Worm (Caenorhabditis elegans) whole organism, L3 larva: ENCODE measurements around the gene D2062.4.
"Not testable (repeated sequence)": the region's sequence is repeated elsewhere in the genome, so short reads cannot be mapped to it uniquely, and the experiment has no call there.

ENCODE experiments used
- R02D3.7 ChIP-seq: fragments of 150-350 bp; optimal IDR thresholded peaks from 2 replicates; lab custom pipeline; 2014; ENCODE audit warnings: missing biosample characterization, missing genetic modification characterization
- aly-2 ChIP-seq: fragments of 150-350 bp; optimal IDR thresholded peaks from 2 replicates; lab custom pipeline; 2014; ENCODE audit warnings: missing biosample characterization, missing genetic modification characterization
- ceh-16 ChIP-seq: sonication (generic microtip); optimal IDR thresholded peaks from 2 replicates; lab custom pipeline; 2017; ENCODE audit warnings: missing biosample characterization, missing genetic modification characterization
- ceh-28 ChIP-seq: fragments of 150-350 bp; optimal IDR thresholded peaks from 2 replicates; lab custom pipeline; 2014; ENCODE audit warnings: missing biosample characterization, missing genetic modification reagents, missing genetic modification characterization
- ceh-9 ChIP-seq: sonication (generic microtip); optimal IDR thresholded peaks from 2 replicates; lab custom pipeline; 2018; ENCODE audit warnings: missing biosample characterization, missing genetic modification characterization
- egl-27 ChIP-seq: sonication (generic microtip); optimal IDR thresholded peaks from 4 replicates; lab custom pipeline; 2017; ENCODE audit warnings: missing biosample characterization, missing genetic modification reagents, missing genetic modification characterization
- egl-5 ChIP-seq: fragments of 150-350 bp; optimal IDR thresholded peaks from 2 replicates; lab custom pipeline; 2017; ENCODE audit warnings: missing biosample characterization, missing genetic modification reagents, missing genetic modification characterization, inconsistent platforms
- elt-1 ChIP-seq: fragments of 150-350 bp; optimal IDR thresholded peaks from 2 replicates; lab custom pipeline; 2014; ENCODE audit warnings: missing biosample characterization, missing genetic modification characterization
- elt-2 ChIP-seq: sonication (generic microtip); optimal IDR thresholded peaks from 2 replicates; lab custom pipeline; 2016; ENCODE audit warnings: missing genetic modification reagents, mild to moderate bottlenecking, missing genetic modification characterization, missing compliant biosample characterization
- eor-1 ChIP-seq, 2 experiments: fragments of 150-350 bp; optimal IDR thresholded peaks; 2 replicates each; lab custom pipeline; 2014 to 2018; ENCODE audit warnings: missing biosample characterization in 2 of 2, missing genetic modification characterization in 2 of 2
- fkh-10 ChIP-seq: sonication (generic microtip); optimal IDR thresholded peaks from 2 replicates; lab custom pipeline; 2017; ENCODE audit warnings: missing biosample characterization, missing genetic modification reagents, missing genetic modification characterization
- fos-1 ChIP-seq: fragments of 150-350 bp; optimal IDR thresholded peaks from 2 replicates; lab custom pipeline; 2014; ENCODE audit warnings: missing biosample characterization, missing genetic modification characterization
- hmg-11 ChIP-seq: sonication (generic microtip); optimal IDR thresholded peaks from 2 replicates; lab custom pipeline; 2016; ENCODE audit warnings: missing genetic modification characterization, missing compliant biosample characterization
- lin-15B ChIP-seq: fragments of 150-350 bp; optimal IDR thresholded peaks from 2 replicates; lab custom pipeline; 2014; ENCODE audit warnings: missing biosample characterization, missing genetic modification characterization
- lsy-12 ChIP-seq: sonication (generic microtip); optimal IDR thresholded peaks from 2 replicates; lab custom pipeline; 2016; ENCODE audit warnings: mild to moderate bottlenecking, missing genetic modification characterization, missing compliant biosample characterization
- mdl-1 ChIP-seq: fragments of 150-350 bp; optimal IDR thresholded peaks from 2 replicates; lab custom pipeline; 2014; ENCODE audit warnings: missing biosample characterization, missing genetic modification characterization
- mml-1 ChIP-seq: fragments of 150-350 bp; sonication (generic microtip); optimal IDR thresholded peaks from 3 replicates; lab custom pipeline; 2014; ENCODE audit warnings: missing biosample characterization, missing genetic modification characterization
- nfya-1 ChIP-seq: sonication (generic microtip); optimal IDR thresholded peaks from 2 replicates; lab custom pipeline; 2017; ENCODE audit warnings: missing genetic modification characterization, mild to moderate bottlenecking, missing compliant biosample characterization, antibody characterized with exemption, moderate library complexity; ENCODE audit not compliant: insufficient read depth
- nhr-11 ChIP-seq: fragments of 150-350 bp; optimal IDR thresholded peaks from 2 replicates; lab custom pipeline; 2014; ENCODE audit warnings: missing biosample characterization, missing genetic modification characterization
- nhr-12 ChIP-seq: fragments of 150-350 bp; optimal IDR thresholded peaks from 2 replicates; lab custom pipeline; 2014; ENCODE audit warnings: missing biosample characterization, missing genetic modification characterization
- nhr-237 ChIP-seq: fragments of 150-350 bp; optimal IDR thresholded peaks from 2 replicates; lab custom pipeline; 2014; ENCODE audit warnings: missing biosample characterization, missing genetic modification characterization
- nhr-25 ChIP-seq: sonication (generic microtip); optimal IDR thresholded peaks from 2 replicates; lab custom pipeline; 2017; ENCODE audit warnings: missing biosample characterization, missing genetic modification characterization
- nhr-67 ChIP-seq: fragments of 150-350 bp; optimal IDR thresholded peaks from 2 replicates; lab custom pipeline; 2014; ENCODE audit warnings: missing biosample characterization, missing genetic modification characterization
- nhr-77 ChIP-seq: fragments of 150-350 bp; optimal IDR thresholded peaks from 2 replicates; lab custom pipeline; 2014; ENCODE audit warnings: missing biosample characterization, missing genetic modification characterization
- pha-4 ChIP-seq: fragments of 150-350 bp; optimal IDR thresholded peaks from 2 replicates; lab custom pipeline; 2014; ENCODE audit warnings: missing biosample characterization, missing genetic modification reagents, missing genetic modification characterization
- pqm-1 ChIP-seq: fragments of 150-350 bp; optimal IDR thresholded peaks from 2 replicates; lab custom pipeline; 2017; ENCODE audit warnings: missing biosample characterization, missing genetic modification characterization, inconsistent platforms
- snpc-4 ChIP-seq: fragments of 150-350 bp; optimal IDR thresholded peaks from 2 replicates; lab custom pipeline; 2014; ENCODE audit warnings: missing biosample characterization, missing genetic modification characterization
- tbx-2 ChIP-seq: sonication (generic microtip); optimal IDR thresholded peaks from 2 replicates; lab custom pipeline; 2016; ENCODE audit warnings: mild to moderate bottlenecking, missing genetic modification characterization, missing compliant biosample characterization
- zag-1 ChIP-seq: fragments of 150-350 bp; optimal IDR thresholded peaks from 2 replicates; lab custom pipeline; 2014; ENCODE audit warnings: missing biosample characterization, missing genetic modification characterization
- ztf-11 ChIP-seq: fragments of 150-350 bp; optimal IDR thresholded peaks from 2 replicates; lab custom pipeline; 2014; ENCODE audit warnings: missing biosample characterization, missing genetic modification characterization
- ztf-4 ChIP-seq: fragments of 150-350 bp; optimal IDR thresholded peaks from 2 replicates; lab custom pipeline; 2014; ENCODE audit warnings: missing biosample characterization, missing genetic modification characterization

The D2062.4 gene

ce11 chrII:2646756-2647155, 23.6 kb downstream of the D2062.4 start, which contains the start of gene F22E5.12:
Gene F22E5.12, minus strand, starts transcription at chrII:2646856.
- not testable (repeated sequence) for TF ChIP-seq elt-1, lin-15B, nhr-77 (tag; lab: Kevin White, UChicago)

ce11 chrII:2649015-2649414, 25.8 kb downstream of the D2062.4 start:
- TF ChIP-seq mml-1 (tag; lab: Kevin White, UChicago) (no peak), ztf-4 (no peak), nhr-11 (tag; lab: Kevin White, UChicago) (no peak), nfya-1 (tag; lab: Kevin White, UChicago) (peak; percentile 51), hmg-11 (peak; percentile 34), ceh-16 (tag; lab: Kevin White, UChicago) (no peak), eor-1 (tag; optimal IDR thresholded peaks at IDR 0.05; lab: Kevin White, UChicago) (no peak), tbx-2 (tag; lab: Kevin White, UChicago) (no peak), pha-4 (tag; lab: Kevin White, UChicago) (peak; percentile 43), snpc-4 (peak; percentile 7)
- TF ChIP-seq, all 47 proteins: peak for 4

ce11 chrII:2649539-2649938, 26.3 kb downstream of the D2062.4 start, which contains the start of the genes F22E5.13 and F22E5.6:
Gene F22E5.13, minus strand, starts transcription at chrII:2649639.
Gene F22E5.6, plus strand, starts transcription at chrII:2649835.
- TF ChIP-seq nhr-237 (tag; lab: Kevin White, UChicago) (no peak), nhr-11 (tag; lab: Kevin White, UChicago) (no peak), egl-27 (tag; lab: Kevin White, UChicago) (no peak), ceh-16 (tag; lab: Kevin White, UChicago) (no peak), ceh-9 (tag; lab: Kevin White, UChicago) (no peak), mdl-1 (tag; lab: Kevin White, UChicago) (no peak), lsy-12 (tag; lab: Kevin White, UChicago) (no peak), nhr-25 (tag; lab: Kevin White, UChicago) (no peak), fkh-10 (no peak), nhr-12 (tag; lab: Kevin White, UChicago) (no peak)

ce11 chrII:2656606-2657005, 33.4 kb downstream of the D2062.4 start, which contains the start of gene sri-47:
Gene sri-47, plus strand, starts transcription at chrII:2656906.
- TF ChIP-seq ceh-16 (tag; lab: Kevin White, UChicago) (no peak), nhr-237 (tag; lab: Kevin White, UChicago) (no peak), mml-1 (tag; lab: Kevin White, UChicago) (no peak), aly-2 (tag; lab: Kevin White, UChicago) (no peak)

- TF ChIP-seq fos-1 (tag; lab: Kevin White, UChicago) = no peak
- no peak for TF ChIP-seq elt-2
- TF ChIP-seq aly-2 (tag; lab: Kevin White, UChicago) = no peak
- TF ChIP-seq zag-1 (tag; lab: Kevin White, UChicago) = no peak
- no peak for TF ChIP-seq lin-15B (tag; lab: Kevin White, UChicago)
- no peak for TF ChIP-seq egl-27 (tag; lab: Kevin White, UChicago)
- TF ChIP-seq ztf-11 (tag; lab: Kevin White, UChicago) = no peak
- no peak for TF ChIP-seq nhr-67 (tag; lab: Kevin White, UChicago)
- no peak for TF ChIP-seq snpc-4
- no peak for TF ChIP-seq pqm-1 (tag; lab: Kevin White, UChicago)
- no peak for TF ChIP-seq nhr-25 (tag; lab: Kevin White, UChicago)
- no peak for TF ChIP-seq egl-5
Measured at ce11 chrII:2659364-2659763, 36.2 kb downstream of the D2062.4 start, which contains the start of gene gcy-21. Gene gcy-21, plus strand, starts transcription at chrII:2659664.

- not testable (repeated sequence) for TF ChIP-seq ceh-28 (tag; lab: Kevin White, UChicago); R02D3.7; eor-1 (tag; optimal IDR thresholded peaks at IDR 0.05; lab: Kevin White, UChicago)
- TF ChIP-seq, all 47 proteins: peak for 0; not testable (repeated sequence) for 47
Measured at ce11 chrII:2665081-2665480, 41.9 kb downstream of the D2062.4 start, which contains the start of gene F22E5.2. Gene F22E5.2, plus strand, starts transcription at chrII:2665381.
